Worm (Caenorhabditis elegans) whole organism, early embryonic: ENCODE data around the gene age-1.

Experiments used
- ama-1 ChIP-seq: fragments of 150-350 bp; optimal IDR thresholded peaks from 2 replicates; lab custom pipeline; 2014
- ceh-13 ChIP-seq: fragments of 200-800 bp; sonication (Bioruptor generic); optimal IDR thresholded peaks from 2 replicates; lab custom pipeline; 2018; ENCODE audit warnings: mild to moderate bottlenecking, missing genetic modification characterization, missing compliant biosample characterization
- flt-1 ChIP-seq: fragments of 200-800 bp; sonication (Bioruptor generic); IDR thresholded peaks from 2 replicates; pipeline ENCODE4 v1.3.6; 2022; ENCODE audit warnings: missing genetic modification characterization, missing compliant biosample characterization
- hmg-4 ChIP-seq: fragments of 200-800 bp; sonication (Bioruptor generic); optimal IDR thresholded peaks from 2 replicates; lab custom pipeline; 2018; ENCODE audit warnings: mild to moderate bottlenecking, missing genetic modification characterization, missing compliant biosample characterization
- sea-1 ChIP-seq: fragments of 200-800 bp; sonication (Bioruptor generic); conservative IDR thresholded peaks from 2 replicates; pipeline ENCODE4 v1.3.6; 2022; ENCODE audit warnings: missing genetic modification characterization, missing compliant biosample characterization
- tbx-11 ChIP-seq: fragments of 200-800 bp; sonication (Bioruptor generic); IDR thresholded peaks from 2 replicates; pipeline ENCODE4 v1.3.6; 2022; ENCODE audit warnings: missing genetic modification characterization, missing compliant biosample characterization
- tbx-37 ChIP-seq: fragments of 200-800 bp; sonication (Bioruptor generic); conservative IDR thresholded peaks from 2 replicates; pipeline ENCODE4 v1.3.6; 2022; ENCODE audit warnings: missing genetic modification reagents, missing genetic modification characterization, missing compliant biosample characterization
- tra-4 ChIP-seq: sonication (generic microtip); optimal IDR thresholded peaks from 2 replicates; lab custom pipeline; 2017; ENCODE audit warnings: missing genetic modification characterization, missing compliant biosample characterization

ce11 chrII:11556338-11556737 is 29.5 kb upstream of the age-1 start, which contains the start of gene F54D5.17:
- no peak for TF ChIP-seq hmg-4 (GFP tag; lab: Kevin White, UChicago)
- TF ChIP-seq ceh-13 (GFP tag; lab: Kevin White, UChicago) = no peak
- no peak for TF ChIP-seq tbx-11 (GFP tag; lab: Robert Waterston, UW)
- TF ChIP-seq ama-1 (lab: Kevin White, UChicago) = no peak
- TF ChIP-seq flt-1 (GFP tag; lab: Robert Waterston, UW) = no peak
- TF ChIP-seq sea-1 (GFP tag; lab: Robert Waterston, UW) = no peak
- TF ChIP-seq tra-4 (tag; lab: Kevin White, UChicago) = no peak
- no peak for TF ChIP-seq tbx-37 (GFP tag; lab: Robert Waterston, UW)
